Worm (Caenorhabditis elegans): Measurements from ENCODE around the gene ZK507.1.

ZK507.1 gene

DNA sequence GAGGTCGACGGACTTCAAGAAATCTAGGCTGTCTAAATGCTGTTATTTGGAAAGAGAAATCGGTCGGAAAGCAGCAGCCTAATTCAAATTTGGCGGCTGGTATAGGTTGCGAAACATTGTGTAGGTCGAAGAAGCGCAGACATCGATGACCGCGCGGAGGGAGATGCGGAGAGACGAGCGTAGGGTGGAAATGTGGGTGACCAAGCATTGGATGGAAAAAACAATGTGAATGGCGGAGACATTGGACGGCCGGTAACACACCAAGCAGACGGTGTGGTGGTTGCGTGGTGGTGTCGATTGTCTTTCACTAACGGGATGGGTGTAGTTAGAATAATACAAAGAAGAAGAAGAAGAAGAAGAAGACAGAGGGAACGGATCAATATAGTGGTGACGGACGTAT lies 11.4 kb upstream of the ZK507.1 start (continued):
- 0 out of 2 replicates have a peak, but pooled peaks have one; percentile 1 for TF ChIP-seq sox-2 (GFP tag; IDR thresholded peaks at IDR 0.05)

DNA sequence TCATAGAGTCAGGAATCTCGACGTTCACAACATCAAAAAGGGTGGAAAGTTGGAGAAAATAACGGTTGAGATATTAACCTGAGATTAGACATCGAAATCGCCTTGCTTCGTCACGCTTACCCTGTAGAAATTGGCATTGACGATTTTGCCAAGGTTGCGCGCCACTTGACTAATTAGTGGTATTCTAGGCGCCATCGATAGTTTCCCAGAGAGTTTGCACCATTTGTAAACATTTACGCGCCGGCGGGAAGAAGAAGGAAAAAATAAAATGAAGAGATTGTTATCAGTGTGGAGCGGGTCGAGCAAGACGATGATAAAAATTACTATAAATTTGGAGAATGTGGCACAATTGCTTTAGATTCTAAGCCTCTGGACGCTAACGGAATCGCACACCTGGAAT lies 9.2 kb upstream of the ZK507.1 start:
- TF ChIP-seq npax-4 (tag; optimal IDR thresholded peaks at IDR 0.05): no peak
- no peak for TF ChIP-seq unc-42 (tag; optimal IDR thresholded peaks at IDR 0.05)
- no peak for TF ChIP-seq ceh-22 (tag; optimal IDR thresholded peaks at IDR 0.05)
- TF ChIP-seq rnt-1 (tag; optimal IDR thresholded peaks at IDR 0.05): no peak
- TF ChIP-seq sox-2 (GFP tag; IDR thresholded peaks at IDR 0.05): no peak
- TF ChIP-seq lin-11 (tag; optimal IDR thresholded peaks at IDR 0.05): no peak

DNA sequence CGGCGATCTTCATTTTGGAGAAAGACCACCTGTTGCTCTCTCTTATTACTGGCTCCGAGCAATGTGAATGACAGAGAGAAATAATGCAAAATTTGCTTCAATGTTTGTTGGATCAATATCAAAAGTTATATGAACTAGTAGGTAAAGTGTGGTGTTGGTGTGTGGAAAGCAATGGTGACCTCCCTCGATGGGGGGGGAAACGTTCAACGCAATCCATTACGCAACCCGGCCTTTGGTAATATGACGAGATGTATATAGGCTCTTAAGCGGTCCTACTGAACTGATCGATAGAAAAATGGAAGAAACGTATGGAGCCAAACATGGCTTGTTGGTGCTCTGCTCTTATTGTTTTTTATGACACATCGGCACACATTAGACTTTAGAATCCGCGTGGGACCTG lies 8.6 kb upstream of the ZK507.1 start:
- peak; percentile 6 for TF ChIP-seq elt-2 (tag; optimal IDR thresholded peaks at IDR 0.05)
- no peak for TF ChIP-seq sdc-2 (tag; optimal IDR thresholded peaks at IDR 0.05)
- TF ChIP-seq ceh-9 (tag; optimal IDR thresholded peaks at IDR 0.05): no peak

DNA sequence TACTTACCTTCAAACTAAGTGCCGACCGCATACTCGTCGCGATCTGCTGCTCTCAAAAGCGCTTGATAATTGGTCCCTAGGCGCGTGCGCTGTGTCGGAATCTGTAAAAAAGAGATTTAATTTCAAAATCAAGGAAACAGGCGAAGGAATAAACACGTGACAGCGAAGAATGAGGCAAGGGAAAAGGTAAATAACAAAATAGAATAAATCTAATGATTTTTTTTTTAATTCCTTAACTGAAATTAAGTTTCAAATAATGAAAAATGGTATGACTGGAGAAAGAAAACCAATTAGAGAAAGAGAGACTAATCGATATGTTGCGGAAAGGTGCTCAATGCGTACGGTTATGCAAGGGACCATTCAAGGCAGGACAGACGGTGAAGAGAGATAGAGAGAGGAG lies 8.1 kb upstream of the ZK507.1 start, which contains the start of gene cya-1:
Gene cya-1, minus strand, starts transcription at position 101 of the 400 bp plus-strand sequence.
- TF ChIP-seq ceh-14 (tag; optimal IDR thresholded peaks at IDR 0.05) (no peak), mec-3 (tag; optimal IDR thresholded peaks at IDR 0.05; ENCODE audit: borderline replicate concordance) (no peak), tbx-7 (tag; optimal IDR thresholded peaks at IDR 0.05) (no peak), ceh-2 (tag; optimal IDR thresholded peaks at IDR 0.05) (no peak), ceh-6 (GFP tag; optimal IDR thresholded peaks at IDR 0.05) (no peak), sox-2 (GFP tag; IDR thresholded peaks at IDR 0.05) (no peak), ceh-31 (tag; optimal IDR thresholded peaks at IDR 0.05) (no peak), tbx-2 (tag; optimal IDR thresholded peaks at IDR 0.05) (no peak), nhr-232 (tag; optimal IDR thresholded peaks at IDR 0.05) (no peak)

DNA sequence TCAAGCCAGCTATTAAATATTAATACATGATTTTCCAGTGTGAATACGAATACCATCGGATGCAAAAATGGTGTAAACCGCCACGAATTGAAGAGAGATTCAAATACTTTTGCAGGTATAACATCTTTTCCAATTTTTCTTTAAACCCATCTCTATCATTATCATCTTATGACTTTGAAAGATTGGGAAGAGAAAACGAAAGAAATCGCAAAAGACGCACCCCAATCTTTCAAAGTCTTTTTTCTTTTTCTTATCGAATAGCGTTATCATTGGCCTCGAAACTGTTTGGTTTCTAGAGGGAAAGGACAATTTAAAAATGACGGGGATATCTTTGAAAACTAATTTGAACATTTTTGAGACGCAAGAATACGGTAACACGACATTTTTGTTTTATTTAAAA lies 4.5 kb upstream of the ZK507.1 start:
- no peak for TF ChIP-seq dmd-4 (tag; optimal IDR thresholded peaks at IDR 0.05; ENCODE audit: borderline replicate concordance)

DNA sequence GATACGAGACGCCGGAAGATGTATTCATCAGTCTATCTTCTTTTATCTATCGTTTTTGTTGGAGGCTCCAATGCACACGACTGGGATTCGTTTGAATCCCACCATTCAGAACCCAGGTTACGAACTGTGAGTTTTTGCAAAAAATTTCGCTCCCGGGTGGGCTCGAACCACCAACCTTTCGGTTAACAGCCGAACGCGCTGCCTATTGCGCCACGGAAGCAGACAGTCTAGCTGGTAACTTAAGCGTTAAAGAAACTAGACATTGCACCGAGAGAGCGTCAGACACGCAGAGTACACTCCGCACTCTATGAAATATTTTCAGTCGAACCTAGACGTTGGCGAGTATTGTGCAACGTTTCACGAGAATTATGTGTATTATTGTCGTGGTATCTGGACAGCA lies 2.9 kb upstream of the ZK507.1 start:
- no peak for TF ChIP-seq zip-5 (tag; optimal IDR thresholded peaks at IDR 0.05)
- TF ChIP-seq pros-1 (tag; optimal IDR thresholded peaks at IDR 0.05): no peak
- peak; percentile 23 for TF ChIP-seq unc-86 (tag; optimal IDR thresholded peaks at IDR 0.05)
- TF ChIP-seq ztf-16 (tag; optimal IDR thresholded peaks at IDR 0.05): peak; percentile 26
- TF ChIP-seq ahr-1 (tag; optimal IDR thresholded peaks at IDR 0.05): peak; percentile 14
- no peak for TF ChIP-seq ceh-24 (tag; optimal IDR thresholded peaks at IDR 0.05)
- TF ChIP-seq ceh-6 (GFP tag; optimal IDR thresholded peaks at IDR 0.05): peak; percentile 68
- TF ChIP-seq F13H6.1 (tag; optimal IDR thresholded peaks at IDR 0.05): no peak
- TF ChIP-seq ceh-9 (tag; optimal IDR thresholded peaks at IDR 0.05): no peak
- TF ChIP-seq ets-4 (tag; optimal IDR thresholded peaks at IDR 0.05): no peak
- TF ChIP-seq nhr-232 (tag; optimal IDR thresholded peaks at IDR 0.05): peak; percentile 42
- no peak for TF ChIP-seq hlh-8 (tag; optimal IDR thresholded peaks at IDR 0.05)
- peak; percentile 62 for TF ChIP-seq sox-4 (tag; optimal IDR thresholded peaks at IDR 0.05)
- peak; percentile 37 for TF ChIP-seq fkh-6 (tag; optimal IDR thresholded peaks at IDR 0.05)
- TF ChIP-seq elt-4 (tag; optimal IDR thresholded peaks at IDR 0.05): no peak
- peak; percentile 51 for TF ChIP-seq C08G9.2 (tag; optimal IDR thresholded peaks at IDR 0.05)
- TF ChIP-seq C38D4.7 (GFP tag; optimal IDR thresholded peaks at IDR 0.05): peak; percentile 40
- TF ChIP-seq ceh-22 (tag; optimal IDR thresholded peaks at IDR 0.05): no peak
- no peak for TF ChIP-seq nhr-11 (tag; optimal IDR thresholded peaks at IDR 0.05)
- TF ChIP-seq ref-2 (tag; optimal IDR thresholded peaks at IDR 0.05): no peak
- no peak for TF ChIP-seq pha-4 (tag; optimal IDR thresholded peaks at IDR 0.05)
- no peak for TF ChIP-seq ama-1 (optimal IDR thresholded peaks at IDR 0.05)
- no peak for TF ChIP-seq elt-2 (tag; optimal IDR thresholded peaks at IDR 0.05)
- TF ChIP-seq ceh-14 (tag; optimal IDR thresholded peaks at IDR 0.05): no peak
- TF ChIP-seq sdc-2 (tag; optimal IDR thresholded peaks at IDR 0.05): no peak
- TF ChIP-seq ceh-45 (GFP tag; IDR thresholded peaks at IDR 0.05): peak; percentile 63; the same call in 1 of the 2 replicates
- no peak for TF ChIP-seq hlh-15 (tag; optimal IDR thresholded peaks at IDR 0.05)
- TF ChIP-seq K02D7.2 (tag; optimal IDR thresholded peaks at IDR 0.05): no peak
- no peak for TF ChIP-seq hlh-30 (tag; optimal IDR thresholded peaks at IDR 0.05; ENCODE audit: insufficient read depth)
- no peak for TF ChIP-seq ceh-48 (tag; optimal IDR thresholded peaks at IDR 0.05)
- no peak for TF ChIP-seq unc-55 (GFP tag; optimal IDR thresholded peaks at IDR 0.05)
- TF ChIP-seq fax-1 (tag; optimal IDR thresholded peaks at IDR 0.05): peak; percentile 53
- TF ChIP-seq dmd-4 (tag; optimal IDR thresholded peaks at IDR 0.05; ENCODE audit: borderline replicate concordance): peak; percentile 42
- TF ChIP-seq pqm-1 (tag; optimal IDR thresholded peaks at IDR 0.05): no peak
